Worm (Caenorhabditis elegans) whole organism, L3 larva: ENCODE data around the gene F26F2.4.

Experiments
- aly-2 ChIP-seq: fragments of 150-350 bp; optimal IDR thresholded peaks from 2 replicates; lab custom pipeline; 2014; ENCODE audit warnings: missing biosample characterization, missing genetic modification characterization
- ama-1 ChIP-seq: fragments of 150-350 bp; optimal IDR thresholded peaks from 2 replicates; lab custom pipeline; 2018
- ceh-16 ChIP-seq: sonication (generic microtip); optimal IDR thresholded peaks from 2 replicates; lab custom pipeline; 2017; ENCODE audit warnings: missing biosample characterization, missing genetic modification characterization
- ceh-28 ChIP-seq: fragments of 150-350 bp; optimal IDR thresholded peaks from 2 replicates; lab custom pipeline; 2014; ENCODE audit warnings: missing biosample characterization, missing genetic modification reagents, missing genetic modification characterization
- ceh-82 ChIP-seq: fragments of 150-350 bp; optimal IDR thresholded peaks from 2 replicates; lab custom pipeline; 2014; ENCODE audit warnings: missing biosample characterization, missing genetic modification characterization
- daf-12 ChIP-seq: fragments of 150-350 bp; optimal IDR thresholded peaks from 2 replicates; lab custom pipeline; 2014; ENCODE audit warnings: missing biosample characterization, missing genetic modification reagents, missing genetic modification characterization
- egl-27 ChIP-seq: sonication (generic microtip); optimal IDR thresholded peaks from 4 replicates; lab custom pipeline; 2017; ENCODE audit warnings: missing biosample characterization, missing genetic modification reagents, missing genetic modification characterization
- egl-5 ChIP-seq: fragments of 150-350 bp; optimal IDR thresholded peaks from 2 replicates; lab custom pipeline; 2017; ENCODE audit warnings: missing biosample characterization, missing genetic modification reagents, missing genetic modification characterization, inconsistent platforms
- elt-1 ChIP-seq: fragments of 150-350 bp; optimal IDR thresholded peaks from 2 replicates; lab custom pipeline; 2014; ENCODE audit warnings: missing biosample characterization, missing genetic modification characterization
- elt-2 ChIP-seq: sonication (generic microtip); optimal IDR thresholded peaks from 2 replicates; lab custom pipeline; 2016; ENCODE audit warnings: missing genetic modification reagents, mild to moderate bottlenecking, missing genetic modification characterization, missing compliant biosample characterization
- fkh-2 ChIP-seq: fragments of 150-350 bp; optimal IDR thresholded peaks from 2 replicates; lab custom pipeline; 2014; ENCODE audit warnings: missing biosample characterization, missing genetic modification reagents, missing genetic modification characterization
- fos-1 ChIP-seq: fragments of 150-350 bp; optimal IDR thresholded peaks from 2 replicates; lab custom pipeline; 2014; ENCODE audit warnings: missing biosample characterization, missing genetic modification characterization
- jun-1 ChIP-seq: fragments of 150-350 bp; optimal IDR thresholded peaks from 2 replicates; lab custom pipeline; 2014; ENCODE audit warnings: missing biosample characterization, missing genetic modification reagents, missing genetic modification characterization
- lin-15B ChIP-seq: fragments of 150-350 bp; optimal IDR thresholded peaks from 2 replicates; lab custom pipeline; 2014; ENCODE audit warnings: missing biosample characterization, missing genetic modification characterization
- lin-39 ChIP-seq: fragments of 150-350 bp; optimal IDR thresholded peaks from 2 replicates; lab custom pipeline; 2018; ENCODE audit warnings: missing biosample characterization, missing genetic modification reagents, missing genetic modification characterization
- lsy-12 ChIP-seq: sonication (generic microtip); optimal IDR thresholded peaks from 2 replicates; lab custom pipeline; 2016; ENCODE audit warnings: mild to moderate bottlenecking, missing genetic modification characterization, missing compliant biosample characterization
- mdl-1 ChIP-seq: fragments of 150-350 bp; optimal IDR thresholded peaks from 2 replicates; lab custom pipeline; 2014; ENCODE audit warnings: missing biosample characterization, missing genetic modification characterization
- mml-1 ChIP-seq: fragments of 150-350 bp; sonication (generic microtip); optimal IDR thresholded peaks from 3 replicates; lab custom pipeline; 2014; ENCODE audit warnings: missing biosample characterization, missing genetic modification characterization
- nhr-11 ChIP-seq: fragments of 150-350 bp; optimal IDR thresholded peaks from 2 replicates; lab custom pipeline; 2014; ENCODE audit warnings: missing biosample characterization, missing genetic modification characterization
- nhr-12 ChIP-seq: fragments of 150-350 bp; optimal IDR thresholded peaks from 2 replicates; lab custom pipeline; 2014; ENCODE audit warnings: missing biosample characterization, missing genetic modification characterization
- nhr-23 ChIP-seq: fragments of 150-350 bp; optimal IDR thresholded peaks from 2 replicates; lab custom pipeline; 2014; ENCODE audit warnings: missing biosample characterization, missing genetic modification reagents, missing genetic modification characterization
- nhr-237 ChIP-seq: fragments of 150-350 bp; optimal IDR thresholded peaks from 2 replicates; lab custom pipeline; 2014; ENCODE audit warnings: missing biosample characterization, missing genetic modification characterization
- nhr-28 ChIP-seq: fragments of 150-350 bp; optimal IDR thresholded peaks from 2 replicates; lab custom pipeline; 2014; ENCODE audit warnings: missing biosample characterization, missing genetic modification characterization
- nhr-43 ChIP-seq: sonication (generic microtip); optimal IDR thresholded peaks from 2 replicates; lab custom pipeline; 2016; ENCODE audit warnings: mild to moderate bottlenecking, missing genetic modification characterization, missing compliant biosample characterization; ENCODE audit not compliant: poor library complexity, severe bottlenecking
- nhr-67 ChIP-seq: fragments of 150-350 bp; optimal IDR thresholded peaks from 2 replicates; lab custom pipeline; 2014; ENCODE audit warnings: missing biosample characterization, missing genetic modification characterization
- nhr-76 ChIP-seq: fragments of 150-350 bp; sonication (generic microtip); optimal IDR thresholded peaks from 5 replicates; lab custom pipeline; 2014; ENCODE audit warnings: missing biosample characterization, missing genetic modification characterization
- nhr-77 ChIP-seq: fragments of 150-350 bp; optimal IDR thresholded peaks from 2 replicates; lab custom pipeline; 2014; ENCODE audit warnings: missing biosample characterization, missing genetic modification characterization
- pha-4 ChIP-seq: fragments of 150-350 bp; optimal IDR thresholded peaks from 2 replicates; lab custom pipeline; 2014; ENCODE audit warnings: missing biosample characterization, missing genetic modification reagents, missing genetic modification characterization
- pqm-1 ChIP-seq: fragments of 150-350 bp; optimal IDR thresholded peaks from 2 replicates; lab custom pipeline; 2017; ENCODE audit warnings: missing biosample characterization, missing genetic modification characterization, inconsistent platforms
- sea-2 ChIP-seq: fragments of 150-350 bp; sonication (generic microtip); optimal IDR thresholded peaks from 4 replicates; lab custom pipeline; 2014; ENCODE audit warnings: missing biosample characterization, missing genetic modification reagents, missing genetic modification characterization
- skn-1 ChIP-seq: fragments of 150-350 bp; optimal IDR thresholded peaks from 2 replicates; lab custom pipeline; 2014; ENCODE audit warnings: missing biosample characterization, missing genetic modification characterization
- snpc-4 ChIP-seq: fragments of 150-350 bp; optimal IDR thresholded peaks from 2 replicates; lab custom pipeline; 2014; ENCODE audit warnings: missing biosample characterization, missing genetic modification characterization
- tbx-2 ChIP-seq: sonication (generic microtip); optimal IDR thresholded peaks from 2 replicates; lab custom pipeline; 2016; ENCODE audit warnings: mild to moderate bottlenecking, missing genetic modification characterization, missing compliant biosample characterization
- unc-62 ChIP-seq: fragments of 150-350 bp; sonication (generic microtip); optimal IDR thresholded peaks from 4 replicates; lab custom pipeline; 2014; ENCODE audit warnings: missing biosample characterization, missing genetic modification reagents, missing genetic modification characterization
- zag-1 ChIP-seq: fragments of 150-350 bp; optimal IDR thresholded peaks from 2 replicates; lab custom pipeline; 2014; ENCODE audit warnings: missing biosample characterization, missing genetic modification characterization
- ztf-11 ChIP-seq: fragments of 150-350 bp; optimal IDR thresholded peaks from 2 replicates; lab custom pipeline; 2014; ENCODE audit warnings: missing biosample characterization, missing genetic modification characterization
- ztf-4 ChIP-seq: fragments of 150-350 bp; optimal IDR thresholded peaks from 2 replicates; lab custom pipeline; 2014; ENCODE audit warnings: missing biosample characterization, missing genetic modification characterization

Gene F26F2.4

DNA sequence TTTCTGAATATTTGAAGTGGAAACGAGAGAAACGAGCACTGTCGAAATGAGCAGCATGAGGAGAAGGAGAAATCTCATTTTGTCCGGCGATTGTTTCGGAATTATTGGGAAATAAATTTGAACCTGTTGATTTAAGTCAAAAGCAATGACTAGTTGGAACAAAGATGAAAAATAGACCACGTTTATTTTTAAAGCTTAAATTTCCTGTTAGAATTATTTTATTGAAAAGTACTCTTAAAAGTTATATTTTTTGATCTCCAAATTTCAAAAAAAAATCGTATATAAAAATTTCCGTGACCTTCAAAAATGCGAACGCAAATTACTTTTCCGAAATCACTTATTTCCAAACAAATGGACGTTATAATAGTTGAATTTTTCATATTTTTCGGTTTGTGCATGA, 26.6 kb downstream of the F26F2.4 start, which contains the start of gene F26F2.11:
Gene F26F2.11, minus strand, starts transcription at position 101 of the 400 bp plus-strand sequence.
- TF ChIP-seq nhr-28 (tag; lab: Kevin White, UChicago) (no peak), mdl-1 (tag; lab: Kevin White, UChicago) (no peak), tbx-2 (tag; lab: Kevin White, UChicago) (no peak), lin-15B (tag; lab: Kevin White, UChicago) (no peak), ztf-4 (tag; lab: Kevin White, UChicago) (no peak), nhr-77 (tag; lab: Kevin White, UChicago) (no peak), nhr-67 (tag; lab: Kevin White, UChicago) (no peak), ama-1 (lab: Kevin White, UChicago) (no peak), ceh-82 (no peak), daf-12 (tag; lab: Kevin White, UChicago) (no peak), ceh-28 (tag; lab: Kevin White, UChicago) (no peak), nhr-23 (tag; lab: Kevin White, UChicago) (no peak), nhr-11 (tag; lab: Kevin White, UChicago) (no peak)
- TF ChIP-seq, all 47 proteins: peak for 0

DNA sequence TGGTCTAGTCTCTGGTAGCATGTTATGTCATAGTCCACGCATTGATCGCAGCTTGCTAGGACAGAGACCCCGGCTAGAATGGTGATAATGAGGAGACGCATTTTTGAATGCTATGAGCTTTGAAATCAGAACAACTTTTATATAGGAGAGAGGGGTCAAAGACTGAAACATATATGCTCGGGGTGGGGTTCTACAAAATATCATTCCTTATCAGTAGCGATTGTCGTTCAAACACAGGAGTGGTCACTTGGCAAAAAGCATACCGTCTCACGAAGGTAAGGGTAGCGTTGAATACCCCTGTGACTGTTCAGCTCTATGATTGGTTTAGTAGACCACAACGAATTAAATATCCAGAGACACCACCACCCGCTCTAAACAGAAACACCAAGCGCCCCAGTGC, 28.0 kb downstream of the F26F2.4 start, which contains the start of gene F46B3.1:
Gene F46B3.1, minus strand, starts transcription at position 101 of the 400 bp plus-strand sequence.
- TF ChIP-seq lsy-12 (tag; lab: Kevin White, UChicago), result no peak
- TF ChIP-seq aly-2 (tag; lab: Kevin White, UChicago), result no peak
- no peak for TF ChIP-seq nhr-12
- TF ChIP-seq ztf-11, result no peak
- TF ChIP-seq unc-62 (GFP tag; lab: Kevin White, UChicago), result no peak
- TF ChIP-seq nhr-43, result no peak
- no peak for TF ChIP-seq pqm-1 (tag; lab: Kevin White, UChicago)
- no peak for TF ChIP-seq snpc-4
- TF ChIP-seq mml-1 (tag; lab: Kevin White, UChicago), result no peak
- no peak for TF ChIP-seq skn-1 (tag; lab: Kevin White, UChicago)
- no peak for TF ChIP-seq nhr-76 (tag; lab: Kevin White, UChicago)
- no peak for TF ChIP-seq daf-12 (tag; lab: Kevin White, UChicago)
- TF ChIP-seq zag-1 (tag; lab: Kevin White, UChicago), result no peak
- TF ChIP-seq ceh-82, result no peak
- TF ChIP-seq nhr-28 (tag; lab: Kevin White, UChicago), result no peak
- TF ChIP-seq elt-1 (tag; lab: Kevin White, UChicago), result no peak
- no peak for TF ChIP-seq sea-2
- TF ChIP-seq tbx-2 (tag; lab: Kevin White, UChicago), result no peak

DNA sequence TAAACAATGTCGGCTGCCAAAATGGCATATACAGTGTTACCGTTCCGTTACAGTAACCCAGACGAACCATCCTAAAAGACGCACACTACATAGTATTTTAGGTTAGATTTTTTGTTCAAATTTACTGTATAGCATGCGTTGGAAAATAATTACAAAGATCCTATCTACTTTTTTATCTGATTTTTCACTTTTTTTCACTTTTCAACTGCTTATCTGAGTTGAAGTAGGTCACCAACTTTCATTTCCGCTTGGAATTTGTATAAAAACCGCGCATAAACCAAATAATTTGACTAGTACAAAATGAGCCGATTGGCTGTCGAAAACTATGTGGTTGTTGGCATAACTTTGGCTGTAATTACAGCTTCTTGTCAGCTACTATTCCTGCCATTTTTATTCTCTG, 30.7 kb downstream of the F26F2.4 start, which contains the start of gene col-163:
Gene col-163, plus strand, starts transcription at position 301 of the 400 bp plus-strand sequence.
- TF ChIP-seq mdl-1 (tag; lab: Kevin White, UChicago), result no peak
- TF ChIP-seq ceh-16 (tag; lab: Kevin White, UChicago), result no peak
- no peak for TF ChIP-seq ceh-82
- TF ChIP-seq nhr-237 (tag; lab: Kevin White, UChicago), result no peak
- TF ChIP-seq skn-1 (tag; lab: Kevin White, UChicago), result no peak
- no peak for TF ChIP-seq nhr-77 (tag; lab: Kevin White, UChicago)
- TF ChIP-seq elt-2 (tag; lab: Kevin White, UChicago), result no peak
- no peak for TF ChIP-seq ama-1 (lab: Kevin White, UChicago)
- TF ChIP-seq nhr-67 (tag; lab: Kevin White, UChicago), result no peak
- no peak for TF ChIP-seq pqm-1 (tag; lab: Kevin White, UChicago)
- TF ChIP-seq ceh-28 (tag; lab: Kevin White, UChicago), result no peak
- no peak for TF ChIP-seq lin-39
- TF ChIP-seq fos-1 (tag; lab: Kevin White, UChicago), result no peak
- TF ChIP-seq unc-62 (GFP tag; lab: Kevin White, UChicago), result no peak
- TF ChIP-seq ztf-11, result no peak
- no peak for TF ChIP-seq lin-15B (tag; lab: Kevin White, UChicago)
- TF ChIP-seq jun-1 (tag; lab: Kevin White, UChicago), result no peak

DNA sequence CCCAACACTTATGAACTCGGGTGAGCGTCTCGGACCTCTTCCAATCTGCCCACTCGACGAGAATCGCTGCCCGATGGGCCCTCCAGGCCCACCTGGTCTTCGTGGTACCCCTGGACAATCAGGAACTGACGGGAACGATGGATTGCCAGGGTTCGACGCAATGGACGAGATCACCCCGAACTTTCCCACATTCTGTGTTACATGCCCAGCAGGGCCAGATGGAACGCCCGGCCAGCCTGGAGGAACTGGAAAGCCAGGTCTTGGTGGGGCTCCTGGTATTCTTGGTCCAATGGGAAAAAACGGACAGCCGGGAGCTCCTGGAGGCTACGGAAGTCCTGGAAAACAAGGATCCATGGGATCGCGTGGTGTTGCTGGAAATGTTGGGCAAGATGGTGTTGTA, 31.6 kb downstream of the F26F2.4 start:
- TF ChIP-seq egl-5 (no peak), snpc-4 (no peak), egl-27 (tag; lab: Kevin White, UChicago) (no peak), pha-4 (tag; lab: Kevin White, UChicago) (no peak), nhr-76 (tag; lab: Kevin White, UChicago) (no peak), lin-15B (tag; lab: Kevin White, UChicago) (no peak), aly-2 (tag; lab: Kevin White, UChicago) (no peak), lsy-12 (tag; lab: Kevin White, UChicago) (no peak), nhr-43 (no peak), nhr-11 (tag; lab: Kevin White, UChicago) (no peak), fkh-2 (tag; lab: Kevin White, UChicago) (no peak), ztf-4 (tag; lab: Kevin White, UChicago) (no peak)
- TF ChIP-seq, all 47 proteins: peak for 0
